Worm (Caenorhabditis elegans) whole organism, L3 larva: ENCODE measurements around the gene K02F3.9.

Experiments
- R02D3.7 ChIP-seq: fragments of 150-350 bp; optimal IDR thresholded peaks from 2 replicates; lab custom pipeline; 2014; ENCODE audit warnings: missing biosample characterization, missing genetic modification characterization
- aly-2 ChIP-seq: fragments of 150-350 bp; optimal IDR thresholded peaks from 2 replicates; lab custom pipeline; 2014; ENCODE audit warnings: missing biosample characterization, missing genetic modification characterization
- ama-1 ChIP-seq: fragments of 150-350 bp; optimal IDR thresholded peaks from 2 replicates; lab custom pipeline; 2018
- ceh-28 ChIP-seq: fragments of 150-350 bp; optimal IDR thresholded peaks from 2 replicates; lab custom pipeline; 2014; ENCODE audit warnings: missing biosample characterization, missing genetic modification reagents, missing genetic modification characterization
- ceh-82 ChIP-seq: fragments of 150-350 bp; optimal IDR thresholded peaks from 2 replicates; lab custom pipeline; 2014; ENCODE audit warnings: missing biosample characterization, missing genetic modification characterization
- ceh-9 ChIP-seq: sonication (generic microtip); optimal IDR thresholded peaks from 2 replicates; lab custom pipeline; 2018; ENCODE audit warnings: missing biosample characterization, missing genetic modification characterization
- daf-12 ChIP-seq: fragments of 150-350 bp; optimal IDR thresholded peaks from 2 replicates; lab custom pipeline; 2014; ENCODE audit warnings: missing biosample characterization, missing genetic modification reagents, missing genetic modification characterization
- egl-27 ChIP-seq: sonication (generic microtip); optimal IDR thresholded peaks from 4 replicates; lab custom pipeline; 2017; ENCODE audit warnings: missing biosample characterization, missing genetic modification reagents, missing genetic modification characterization
- egl-5 ChIP-seq: fragments of 150-350 bp; optimal IDR thresholded peaks from 2 replicates; lab custom pipeline; 2017; ENCODE audit warnings: missing biosample characterization, missing genetic modification reagents, missing genetic modification characterization, inconsistent platforms
- elt-1 ChIP-seq: fragments of 150-350 bp; optimal IDR thresholded peaks from 2 replicates; lab custom pipeline; 2014; ENCODE audit warnings: missing biosample characterization, missing genetic modification characterization
- elt-2 ChIP-seq: sonication (generic microtip); optimal IDR thresholded peaks from 2 replicates; lab custom pipeline; 2016; ENCODE audit warnings: missing genetic modification reagents, mild to moderate bottlenecking, missing genetic modification characterization, missing compliant biosample characterization
- elt-3 ChIP-seq, 3 experiments: fragments of 150-350 bp in 1 of 3; sonication (generic microtip) in 2 of 3; optimal IDR thresholded peaks; 2 replicates in 2 of 3; 4 replicates in 1 of 3; lab custom pipeline; 2014 to 2017; ENCODE audit warnings: missing biosample characterization in 3 of 3, missing genetic modification characterization in 3 of 3
- eor-1 ChIP-seq, 2 experiments: fragments of 150-350 bp; optimal IDR thresholded peaks; 2 replicates each; lab custom pipeline; 2014 to 2018; ENCODE audit warnings: missing biosample characterization in 2 of 2, missing genetic modification characterization in 2 of 2
- fkh-10 ChIP-seq: sonication (generic microtip); optimal IDR thresholded peaks from 2 replicates; lab custom pipeline; 2017; ENCODE audit warnings: missing biosample characterization, missing genetic modification reagents, missing genetic modification characterization
- fkh-2 ChIP-seq: fragments of 150-350 bp; optimal IDR thresholded peaks from 2 replicates; lab custom pipeline; 2014; ENCODE audit warnings: missing biosample characterization, missing genetic modification reagents, missing genetic modification characterization
- fos-1 ChIP-seq: fragments of 150-350 bp; optimal IDR thresholded peaks from 2 replicates; lab custom pipeline; 2014; ENCODE audit warnings: missing biosample characterization, missing genetic modification characterization
- jun-1 ChIP-seq: fragments of 150-350 bp; optimal IDR thresholded peaks from 2 replicates; lab custom pipeline; 2014; ENCODE audit warnings: missing biosample characterization, missing genetic modification reagents, missing genetic modification characterization
- lin-15B ChIP-seq: fragments of 150-350 bp; optimal IDR thresholded peaks from 2 replicates; lab custom pipeline; 2014; ENCODE audit warnings: missing biosample characterization, missing genetic modification characterization
- lin-39 ChIP-seq: fragments of 150-350 bp; optimal IDR thresholded peaks from 2 replicates; lab custom pipeline; 2018; ENCODE audit warnings: missing biosample characterization, missing genetic modification reagents, missing genetic modification characterization
- lsy-12 ChIP-seq: sonication (generic microtip); optimal IDR thresholded peaks from 2 replicates; lab custom pipeline; 2016; ENCODE audit warnings: mild to moderate bottlenecking, missing genetic modification characterization, missing compliant biosample characterization
- mml-1 ChIP-seq: fragments of 150-350 bp; sonication (generic microtip); optimal IDR thresholded peaks from 3 replicates; lab custom pipeline; 2014; ENCODE audit warnings: missing biosample characterization, missing genetic modification characterization
- nfya-1 ChIP-seq: sonication (generic microtip); optimal IDR thresholded peaks from 2 replicates; lab custom pipeline; 2017; ENCODE audit warnings: missing genetic modification characterization, mild to moderate bottlenecking, missing compliant biosample characterization, antibody characterized with exemption, moderate library complexity; ENCODE audit not compliant: insufficient read depth
- nhr-12 ChIP-seq: fragments of 150-350 bp; optimal IDR thresholded peaks from 2 replicates; lab custom pipeline; 2014; ENCODE audit warnings: missing biosample characterization, missing genetic modification characterization
- nhr-23 ChIP-seq: fragments of 150-350 bp; optimal IDR thresholded peaks from 2 replicates; lab custom pipeline; 2014; ENCODE audit warnings: missing biosample characterization, missing genetic modification reagents, missing genetic modification characterization
- nhr-237 ChIP-seq: fragments of 150-350 bp; optimal IDR thresholded peaks from 2 replicates; lab custom pipeline; 2014; ENCODE audit warnings: missing biosample characterization, missing genetic modification characterization
- nhr-25 ChIP-seq: sonication (generic microtip); optimal IDR thresholded peaks from 2 replicates; lab custom pipeline; 2017; ENCODE audit warnings: missing biosample characterization, missing genetic modification characterization
- nhr-28 ChIP-seq: fragments of 150-350 bp; optimal IDR thresholded peaks from 2 replicates; lab custom pipeline; 2014; ENCODE audit warnings: missing biosample characterization, missing genetic modification characterization
- nhr-43 ChIP-seq: sonication (generic microtip); optimal IDR thresholded peaks from 2 replicates; lab custom pipeline; 2016; ENCODE audit warnings: mild to moderate bottlenecking, missing genetic modification characterization, missing compliant biosample characterization; ENCODE audit not compliant: poor library complexity, severe bottlenecking
- nhr-76 ChIP-seq: fragments of 150-350 bp; sonication (generic microtip); optimal IDR thresholded peaks from 5 replicates; lab custom pipeline; 2014; ENCODE audit warnings: missing biosample characterization, missing genetic modification characterization
- nhr-77 ChIP-seq: fragments of 150-350 bp; optimal IDR thresholded peaks from 2 replicates; lab custom pipeline; 2014; ENCODE audit warnings: missing biosample characterization, missing genetic modification characterization
- pha-4 ChIP-seq: fragments of 150-350 bp; optimal IDR thresholded peaks from 2 replicates; lab custom pipeline; 2014; ENCODE audit warnings: missing biosample characterization, missing genetic modification reagents, missing genetic modification characterization
- sea-2 ChIP-seq: fragments of 150-350 bp; sonication (generic microtip); optimal IDR thresholded peaks from 4 replicates; lab custom pipeline; 2014; ENCODE audit warnings: missing biosample characterization, missing genetic modification reagents, missing genetic modification characterization
- skn-1 ChIP-seq: fragments of 150-350 bp; optimal IDR thresholded peaks from 2 replicates; lab custom pipeline; 2014; ENCODE audit warnings: missing biosample characterization, missing genetic modification characterization
- unc-39 ChIP-seq: sonication (generic microtip); optimal IDR thresholded peaks from 4 replicates; lab custom pipeline; 2017; ENCODE audit warnings: missing biosample characterization, missing genetic modification characterization
- unc-62 ChIP-seq: fragments of 150-350 bp; sonication (generic microtip); optimal IDR thresholded peaks from 4 replicates; lab custom pipeline; 2014; ENCODE audit warnings: missing biosample characterization, missing genetic modification reagents, missing genetic modification characterization
- zag-1 ChIP-seq: fragments of 150-350 bp; optimal IDR thresholded peaks from 2 replicates; lab custom pipeline; 2014; ENCODE audit warnings: missing biosample characterization, missing genetic modification characterization
- ztf-4 ChIP-seq: fragments of 150-350 bp; optimal IDR thresholded peaks from 2 replicates; lab custom pipeline; 2014; ENCODE audit warnings: missing biosample characterization, missing genetic modification characterization

The K02F3.9 gene

ce11 chrIII:859898-860297, 18.7 kb upstream of the K02F3.9 start, which contains the start of gene exos-4.2:
Gene exos-4.2 (plus strand): TSS chrIII:860198.
- TF ChIP-seq fos-1 (tag; lab: Kevin White, UChicago), result no peak
- no peak for TF ChIP-seq nhr-77 (tag; lab: Kevin White, UChicago)
- TF ChIP-seq elt-3 (tag; optimal IDR thresholded peaks at IDR 0.05; lab: Kevin White, UChicago), result no peak
- no peak for TF ChIP-seq R02D3.7 (tag; lab: Kevin White, UChicago)
- no peak for TF ChIP-seq elt-2
- TF ChIP-seq nhr-76 (tag; lab: Kevin White, UChicago), result no peak
- no peak for TF ChIP-seq nhr-43 (tag; lab: Kevin White, UChicago)
- no peak for TF ChIP-seq unc-62
- no peak for TF ChIP-seq ceh-9 (tag; lab: Kevin White, UChicago)
- TF ChIP-seq nhr-12 (tag; lab: Kevin White, UChicago), result no peak
- TF ChIP-seq nfya-1 (tag; lab: Kevin White, UChicago), result no peak
- no peak for TF ChIP-seq mml-1 (tag; lab: Kevin White, UChicago)

ce11 chrIII:856908-857307, 15.7 kb upstream of the K02F3.9 start:
- TF ChIP-seq ama-1, result no peak
- TF ChIP-seq elt-3 (tag; optimal IDR thresholded peaks at IDR 0.05; lab: Kevin White, UChicago), result no peak
- no peak for TF ChIP-seq nhr-28 (tag; lab: Kevin White, UChicago)
- TF ChIP-seq fos-1 (tag; lab: Kevin White, UChicago), result no peak
- no peak for TF ChIP-seq nhr-25 (tag; lab: Kevin White, UChicago)
- TF ChIP-seq zag-1 (tag; lab: Kevin White, UChicago), result no peak
- no peak for TF ChIP-seq fkh-2
- no peak for TF ChIP-seq egl-5 (tag; lab: Kevin White, UChicago)
- no peak for TF ChIP-seq fkh-10 (GFP tag; lab: Kevin White, UChicago)
- TF ChIP-seq lsy-12 (tag; lab: Kevin White, UChicago), result no peak
- TF ChIP-seq lin-15B (tag; lab: Kevin White, UChicago), result no peak
- TF ChIP-seq pha-4 (tag; lab: Kevin White, UChicago), result no peak
- TF ChIP-seq skn-1 (tag; lab: Kevin White, UChicago), result no peak
- no peak for TF ChIP-seq ceh-82
- TF ChIP-seq ceh-28 (tag; lab: Kevin White, UChicago), result no peak
- no peak for TF ChIP-seq elt-1 (tag; lab: Kevin White, UChicago)
- no peak for TF ChIP-seq jun-1 (tag; lab: Kevin White, UChicago)
- no peak for TF ChIP-seq daf-12 (tag; lab: Kevin White, UChicago)
- TF ChIP-seq aly-2, result no peak
- no peak for TF ChIP-seq unc-39 (tag; lab: Kevin White, UChicago)

ce11 chrIII:856260-856659, 15.1 kb upstream of the K02F3.9 start, which contains the start of gene K02F3.12:
Gene K02F3.12 (plus strand): TSS chrIII:856560.
- no peak for TF ChIP-seq ceh-9 (tag; lab: Kevin White, UChicago)

ce11 chrIII:853859-854359, 12.7 kb upstream of the K02F3.9 start, which contains the start of the genes rnp-5 and tag-51:
Gene rnp-5 (minus strand): TSS chrIII:853909.
Gene tag-51 (plus strand): TSS chrIII:854221.
- TF ChIP-seq skn-1 (tag; lab: Kevin White, UChicago) (no peak), egl-27 (no peak), pha-4 (tag; lab: Kevin White, UChicago) (peak; percentile 53), nhr-23 (tag; lab: Kevin White, UChicago) (no peak), R02D3.7 (tag; lab: Kevin White, UChicago) (peak; percentile 51), ama-1 (no peak), lin-15B (tag; lab: Kevin White, UChicago) (peak; percentile 21), sea-2 (no peak)

- TF ChIP-seq lin-39 (no peak), ama-1 (no peak), eor-1 (tag; optimal IDR thresholded peaks at IDR 0.05; lab: Kevin White, UChicago) (no peak), skn-1 (tag; lab: Kevin White, UChicago) (no peak), ztf-4 (tag; lab: Kevin White, UChicago) (no peak), nhr-77 (tag; lab: Kevin White, UChicago) (no peak), sea-2 (no peak), nhr-237 (tag; lab: Kevin White, UChicago) (no peak), fkh-2 (no peak), nhr-23 (tag; lab: Kevin White, UChicago) (no peak)
These were observed 12.2 kb upstream of the K02F3.9 start for ce11 chrIII:853414-853813.
